Worm (Caenorhabditis elegans) whole organism, L1 larva: ENCODE data around the gene sel-9.

Experiments
- ces-1 ChIP-seq: fragments of 150-350 bp; optimal IDR thresholded peaks from 2 replicates; lab custom pipeline; 2014; ENCODE audit warnings: missing biosample characterization, missing genetic modification reagents, missing genetic modification characterization
- fkh-10 ChIP-seq: sonication (generic microtip); optimal IDR thresholded peaks from 2 replicates; lab custom pipeline; 2017; ENCODE audit warnings: missing biosample characterization, missing genetic modification reagents, missing genetic modification characterization
- lin-35 ChIP-seq, 2 experiments: fragments of 150-350 bp; optimal IDR thresholded peaks; 2 replicates each; lab custom pipeline; 2014; ENCODE audit warnings: missing biosample characterization in 2 of 2, missing genetic modification characterization in 2 of 2, missing genetic modification reagents in 2 of 2
- lin-39 ChIP-seq: fragments of 150-350 bp; optimal IDR thresholded peaks from 2 replicates; lab custom pipeline; 2014; ENCODE audit warnings: missing biosample characterization, missing genetic modification reagents, missing genetic modification characterization
- lir-3 ChIP-seq: sonication (generic microtip); optimal IDR thresholded peaks from 2 replicates; lab custom pipeline; 2016; ENCODE audit warnings: mild to moderate bottlenecking, missing genetic modification characterization, moderate library complexity, missing compliant biosample characterization; ENCODE audit not compliant: poor library complexity
- nhr-11 ChIP-seq: fragments of 150-350 bp; optimal IDR thresholded peaks from 2 replicates; lab custom pipeline; 2014; ENCODE audit warnings: missing biosample characterization, missing genetic modification characterization
- nhr-237 ChIP-seq: fragments of 150-350 bp; optimal IDR thresholded peaks from 2 replicates; lab custom pipeline; 2014; ENCODE audit warnings: missing biosample characterization, missing genetic modification characterization
- nhr-28 ChIP-seq: fragments of 150-350 bp; optimal IDR thresholded peaks from 2 replicates; lab custom pipeline; 2014; ENCODE audit warnings: missing biosample characterization, missing genetic modification characterization
- nhr-90 ChIP-seq: sonication (generic microtip); optimal IDR thresholded peaks from 2 replicates; lab custom pipeline; 2016; ENCODE audit warnings: mild to moderate bottlenecking, missing genetic modification characterization, missing compliant biosample characterization; ENCODE audit not compliant: poor library complexity
- snpc-4 ChIP-seq: fragments of 150-350 bp; optimal IDR thresholded peaks from 2 replicates; lab custom pipeline; 2014; ENCODE audit warnings: missing biosample characterization, missing genetic modification characterization
- sptf-1 ChIP-seq: fragments of 150-350 bp; optimal IDR thresholded peaks from 2 replicates; lab custom pipeline; 2014; ENCODE audit warnings: missing biosample characterization, missing genetic modification characterization
- swsn-7 ChIP-seq: sonication (generic microtip); optimal IDR thresholded peaks from 2 replicates; lab custom pipeline; 2016; ENCODE audit warnings: missing genetic modification characterization, missing compliant biosample characterization
- unc-62 ChIP-seq: fragments of 150-350 bp; optimal IDR thresholded peaks from 2 replicates; lab custom pipeline; 2014; ENCODE audit warnings: missing biosample characterization, missing genetic modification reagents, missing genetic modification characterization
- ztf-4 ChIP-seq: fragments of 150-350 bp; optimal IDR thresholded peaks from 2 replicates; lab custom pipeline; 2014; ENCODE audit warnings: missing biosample characterization, missing genetic modification characterization

DNA sequence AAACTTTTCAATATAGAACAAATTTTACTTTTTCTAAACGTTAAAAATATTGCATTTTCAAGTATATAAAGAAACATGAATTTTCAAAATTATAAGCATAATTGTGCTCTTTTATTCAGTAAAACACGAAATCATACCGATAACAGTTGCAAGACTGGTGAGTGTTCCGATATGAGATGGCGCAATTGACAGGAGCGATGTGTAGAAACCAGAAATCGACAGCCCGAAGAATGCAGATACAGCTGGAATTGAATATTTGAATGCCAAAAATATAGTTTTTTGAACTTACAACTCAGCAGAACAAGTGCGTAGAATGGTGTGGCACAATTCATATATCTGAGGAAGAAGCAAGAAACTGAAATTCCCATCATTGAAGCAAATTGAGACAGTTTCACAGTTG, 19.4 kb downstream of the sel-9 start:
- no peak for TF ChIP-seq lin-35 (GFP tag; optimal IDR thresholded peaks at IDR 0.05; lab: Kevin White, UChicago)
- TF ChIP-seq unc-62 (GFP tag; lab: Kevin White, UChicago) = no peak
- no peak for TF ChIP-seq snpc-4 (tag; lab: Kevin White, UChicago)
- TF ChIP-seq lin-39 (tag; lab: Kevin White, UChicago) = no peak
- no peak for TF ChIP-seq fkh-10 (GFP tag; lab: Kevin White, UChicago)
- TF ChIP-seq nhr-11 = no peak
- no peak for TF ChIP-seq swsn-7 (tag; lab: Kevin White, UChicago)
- no peak for TF ChIP-seq nhr-28 (tag; lab: Kevin White, UChicago)
- no peak for TF ChIP-seq nhr-90
- TF ChIP-seq nhr-237 (tag; lab: Kevin White, UChicago) = no peak
- TF ChIP-seq lir-3 (tag; lab: Kevin White, UChicago) = no peak
- no peak for TF ChIP-seq ztf-4 (tag; lab: Kevin White, UChicago)
- TF ChIP-seq ces-1 (GFP tag; lab: Kevin White, UChicago) = no peak
- TF ChIP-seq sptf-1 (tag; lab: Kevin White, UChicago) = no peak
